Worm (Caenorhabditis elegans) whole organism, mixed stage, embryonic: ENCODE results near the gene immp-1.

Experiments used
- M03D4.4 ChIP-seq: sonication (generic microtip); optimal IDR thresholded peaks from 2 replicates; lab custom pipeline; 2017; ENCODE audit warnings: mild to moderate bottlenecking, missing genetic modification characterization, missing compliant biosample characterization
- bed-3 ChIP-seq: fragments of 200-800 bp; sonication (Bioruptor generic); optimal IDR thresholded peaks from 3 replicates; lab custom pipeline; 2018; ENCODE audit warnings: mild to moderate bottlenecking, missing genetic modification characterization, moderate library complexity, missing compliant biosample characterization
- blmp-1 ChIP-seq: fragments of 150-350 bp; optimal IDR thresholded peaks from 2 replicates; lab custom pipeline; 2014; ENCODE audit warnings: missing biosample characterization, missing genetic modification characterization
- ceh-39 ChIP-seq: fragments of 150-350 bp; optimal IDR thresholded peaks from 2 replicates; lab custom pipeline; 2014; ENCODE audit warnings: missing biosample characterization, missing genetic modification characterization
- ceh-43 ChIP-seq: fragments of 200-800 bp; sonication (Bioruptor generic); optimal IDR thresholded peaks from 2 replicates; lab custom pipeline; 2018; ENCODE audit warnings: mild to moderate bottlenecking, missing genetic modification characterization, moderate library complexity, missing compliant biosample characterization
- ces-1 ChIP-seq: fragments of 150-350 bp; optimal IDR thresholded peaks from 2 replicates; lab custom pipeline; 2014; ENCODE audit warnings: missing biosample characterization, missing genetic modification reagents, missing genetic modification characterization
- cnd-1 ChIP-seq: fragments of 200-800 bp; sonication (Bioruptor generic); optimal IDR thresholded peaks from 2 replicates; lab custom pipeline; 2018; ENCODE audit warnings: mild to moderate bottlenecking, missing genetic modification characterization, missing compliant biosample characterization
- drap-1 ChIP-seq: fragments of 200-800 bp; sonication (Bioruptor generic); optimal IDR thresholded peaks from 3 replicates; lab custom pipeline; 2018; ENCODE audit warnings: mild to moderate bottlenecking, missing genetic modification characterization, missing compliant biosample characterization
- elt-1 ChIP-seq: sonication (generic microtip); optimal IDR thresholded peaks from 2 replicates; lab custom pipeline; 2017; ENCODE audit warnings: missing genetic modification characterization, mild to moderate bottlenecking, missing compliant biosample characterization, antibody characterized with exemption, moderate library complexity, borderline replicate concordance; ENCODE audit not compliant: insufficient read depth
- flh-1 ChIP-seq: fragments of 200-800 bp; sonication (Bioruptor generic); optimal IDR thresholded peaks from 2 replicates; lab custom pipeline; 2018; ENCODE audit warnings: mild to moderate bottlenecking, missing genetic modification characterization, moderate library complexity, missing compliant biosample characterization
- hlh-1 ChIP-seq: fragments of 150-350 bp; optimal IDR thresholded peaks from 2 replicates; lab custom pipeline; 2014; ENCODE audit warnings: missing biosample characterization, missing genetic modification reagents, missing genetic modification characterization
- lin-13 ChIP-seq: fragments of 150-350 bp; optimal IDR thresholded peaks from 2 replicates; lab custom pipeline; 2014; ENCODE audit warnings: missing biosample characterization, missing genetic modification characterization
- lin-32 ChIP-seq: fragments of 200-800 bp; sonication (Bioruptor generic); optimal IDR thresholded peaks from 2 replicates; lab custom pipeline; 2018; ENCODE audit warnings: mild to moderate bottlenecking, missing genetic modification characterization, missing compliant biosample characterization
- lsy-2 ChIP-seq: fragments of 150-350 bp; optimal IDR thresholded peaks from 2 replicates; lab custom pipeline; 2014; ENCODE audit warnings: missing biosample characterization, missing genetic modification characterization
- mab-5 ChIP-seq: fragments of 150-350 bp; optimal IDR thresholded peaks from 2 replicates; lab custom pipeline; 2014; ENCODE audit warnings: missing biosample characterization, missing genetic modification characterization
- mep-1 ChIP-seq: fragments of 150-350 bp; optimal IDR thresholded peaks from 2 replicates; lab custom pipeline; 2017; ENCODE audit warnings: missing biosample characterization, missing genetic modification reagents, missing genetic modification characterization, inconsistent platforms
- mls-2 ChIP-seq: sonication (generic microtip); optimal IDR thresholded peaks from 2 replicates; lab custom pipeline; 2016; ENCODE audit warnings: mild to moderate bottlenecking, missing genetic modification characterization, moderate library complexity, missing compliant biosample characterization
- nhr-12 ChIP-seq: fragments of 150-350 bp; optimal IDR thresholded peaks from 2 replicates; lab custom pipeline; 2014; ENCODE audit warnings: missing biosample characterization, missing genetic modification characterization
- nhr-237 ChIP-seq: fragments of 150-350 bp; optimal IDR thresholded peaks from 2 replicates; lab custom pipeline; 2014; ENCODE audit warnings: missing biosample characterization, missing genetic modification characterization
- nhr-76 ChIP-seq: sonication (generic microtip); optimal IDR thresholded peaks from 2 replicates; lab custom pipeline; 2017; ENCODE audit warnings: missing biosample characterization, missing genetic modification characterization
- pha-4 ChIP-seq: fragments of 150-350 bp; optimal IDR thresholded peaks from 2 replicates; lab custom pipeline; 2018; ENCODE audit warnings: missing biosample characterization, missing genetic modification reagents, missing genetic modification characterization
- sem-2 ChIP-seq: fragments of 200-800 bp; sonication (Bioruptor generic); optimal IDR thresholded peaks from 2 replicates; lab custom pipeline; 2018; ENCODE audit warnings: mild to moderate bottlenecking, missing genetic modification characterization, missing compliant biosample characterization
- snpc-4 ChIP-seq: fragments of 150-350 bp; optimal IDR thresholded peaks from 2 replicates; lab custom pipeline; 2014; ENCODE audit warnings: missing biosample characterization, missing genetic modification characterization
- sptf-1 ChIP-seq: sonication (generic microtip); optimal IDR thresholded peaks from 2 replicates; lab custom pipeline; 2017; ENCODE audit warnings: mild to moderate bottlenecking, missing genetic modification characterization, moderate library complexity, missing compliant biosample characterization
- tbx-8 ChIP-seq: fragments of 200-800 bp; sonication (Bioruptor generic); optimal IDR thresholded peaks from 2 replicates; lab custom pipeline; 2018; ENCODE audit warnings: mild to moderate bottlenecking, missing genetic modification characterization, moderate library complexity, missing compliant biosample characterization
- unc-120 ChIP-seq: sonication (generic microtip); optimal IDR thresholded peaks from 2 replicates; lab custom pipeline; 2017; ENCODE audit warnings: missing genetic modification characterization, missing compliant biosample characterization; ENCODE audit not compliant: poor library complexity, severe bottlenecking
- unc-39 ChIP-seq: fragments of 150-350 bp; optimal IDR thresholded peaks from 2 replicates; lab custom pipeline; 2014; ENCODE audit warnings: missing biosample characterization, missing genetic modification characterization
- unc-62 ChIP-seq: fragments of 150-350 bp; optimal IDR thresholded peaks from 2 replicates; lab custom pipeline; 2014; ENCODE audit warnings: missing biosample characterization, missing genetic modification reagents, missing genetic modification characterization
- zip-8 ChIP-seq: fragments of 150-350 bp; optimal IDR thresholded peaks from 2 replicates; lab custom pipeline; 2014; ENCODE audit warnings: missing biosample characterization, missing genetic modification characterization
- ztf-11 ChIP-seq: fragments of 150-350 bp; optimal IDR thresholded peaks from 2 replicates; lab custom pipeline; 2014; ENCODE audit warnings: missing biosample characterization, missing genetic modification characterization

Gene immp-1

ce11 chrIII:11825654-11826053, 50.9 kb downstream of the immp-1 start:
- TF ChIP-seq nhr-12 (tag; lab: Kevin White, UChicago), result no peak
- TF ChIP-seq ceh-39 (tag; lab: Kevin White, UChicago), result peak; percentile 89
- no peak for TF ChIP-seq snpc-4 (tag; lab: Kevin White, UChicago)
- no peak for TF ChIP-seq elt-1 (tag; lab: Kevin White, UChicago)
- TF ChIP-seq lin-32 (GFP tag; lab: Kevin White, UChicago), result no peak
- no peak for TF ChIP-seq blmp-1
- peak; percentile 80 for TF ChIP-seq lin-13 (tag; lab: Kevin White, UChicago)
- TF ChIP-seq bed-3 (GFP tag; lab: Kevin White, UChicago), result no peak
- TF ChIP-seq zip-8 (tag; lab: Kevin White, UChicago), result no peak
- TF ChIP-seq mls-2 (tag; lab: Kevin White, UChicago), result peak; percentile 42
- peak; percentile 39 for TF ChIP-seq ceh-43 (GFP tag; lab: Kevin White, UChicago)
- TF ChIP-seq mab-5 (tag; lab: Kevin White, UChicago), result peak; percentile 14
- peak; percentile 10 for TF ChIP-seq cnd-1
- no peak for TF ChIP-seq nhr-237 (tag; lab: Kevin White, UChicago)
- TF ChIP-seq hlh-1, result peak; percentile 65
- no peak for TF ChIP-seq sptf-1 (tag; lab: Kevin White, UChicago)
- no peak for TF ChIP-seq tbx-8 (GFP tag; lab: Kevin White, UChicago)
- TF ChIP-seq unc-120, result no peak
- peak; percentile 50 for TF ChIP-seq ces-1
- peak; percentile 71 for TF ChIP-seq mep-1
- peak; percentile 77 for TF ChIP-seq lsy-2 (tag; lab: Kevin White, UChicago)
- TF ChIP-seq nhr-76 (tag; lab: Kevin White, UChicago), result no peak
- TF ChIP-seq pha-4 (tag; lab: Kevin White, UChicago), result peak; percentile 66
- TF ChIP-seq, all 35 proteins: peak for 11

- TF ChIP-seq unc-120 (no peak), flh-1 (GFP tag; lab: Kevin White, UChicago) (no peak), unc-62 (GFP tag; lab: Kevin White, UChicago) (no peak), sptf-1 (tag; lab: Kevin White, UChicago) (no peak), lin-13 (tag; lab: Kevin White, UChicago) (no peak), drap-1 (no peak), ztf-11 (no peak), pha-4 (tag; lab: Kevin White, UChicago) (no peak), M03D4.4 (tag; lab: Kevin White, UChicago) (no peak), unc-39 (tag; lab: Kevin White, UChicago) (no peak), hlh-1 (no peak), tbx-8 (GFP tag; lab: Kevin White, UChicago) (no peak), sem-2 (GFP tag; lab: Kevin White, UChicago) (no peak), lsy-2 (tag; lab: Kevin White, UChicago) (no peak), nhr-12 (tag; lab: Kevin White, UChicago) (no peak), blmp-1 (no peak), ceh-39 (tag; lab: Kevin White, UChicago) (no peak), mep-1 (no peak), nhr-237 (tag; lab: Kevin White, UChicago) (no peak)
Observed at ce11 chrIII:11826118-11826517, 51.4 kb downstream of the immp-1 start, which contains the start of gene rsp-8. TSS of gene rsp-8 (plus strand) at chrIII:11826418.
